Worm (Caenorhabditis elegans) whole organism, L4/young adult: ENCODE data around the gene F18A11.2.

Source experiments
- W03F9.2 ChIP-seq: fragments of 150-350 bp; optimal IDR thresholded peaks from 2 replicates; lab custom pipeline; 2014; ENCODE audit warnings: missing biosample characterization, missing genetic modification characterization
- him-1 ChIP-seq: sonication (generic microtip); optimal IDR thresholded peaks from 2 replicates; lab custom pipeline; 2016; ENCODE audit warnings: missing genotype, missing genetic modification reagents, missing genetic modification characterization, missing compliant biosample characterization

DNA sequence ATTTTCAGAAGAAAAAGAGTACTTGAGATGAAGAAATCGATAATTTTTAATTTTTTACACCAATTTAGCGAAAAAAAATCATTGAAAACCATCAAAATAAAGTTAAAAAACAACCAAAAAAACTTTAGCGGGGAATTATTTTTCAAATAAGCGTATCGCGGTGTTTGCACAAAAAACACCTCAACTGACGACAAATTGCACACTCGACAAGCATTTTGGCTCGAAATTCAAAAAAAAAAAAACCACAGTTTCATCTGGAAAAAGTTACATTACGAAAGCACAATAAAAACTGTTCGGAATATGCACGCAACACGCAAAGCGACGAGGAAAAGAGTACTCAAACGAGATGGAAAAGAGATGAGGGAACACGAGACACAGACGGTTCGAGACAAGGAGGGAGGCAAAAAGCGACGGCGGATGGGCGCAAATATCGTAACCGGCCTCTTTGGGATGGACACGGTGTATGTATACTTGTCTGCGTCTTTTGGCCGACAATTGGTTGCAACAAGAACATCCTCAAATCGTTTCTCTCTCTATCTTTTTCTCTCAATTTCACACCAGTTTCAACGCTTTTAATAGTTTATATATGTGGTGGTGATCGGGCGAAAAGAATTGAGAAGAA, 821 bp upstream of the F18A11.2 start:
- TF ChIP-seq him-1 (tag; lab: Kevin White, UChicago) (no peak), W03F9.2 (tag; lab: Kevin White, UChicago) (peak; percentile 2)
